Worm (Caenorhabditis elegans) whole organism, L2 larva: Measurements from ENCODE around the gene F33G12.6.

ENCODE experiments used
- elt-3 ChIP-seq: sonication (generic microtip); optimal IDR thresholded peaks from 2 replicates; lab custom pipeline; 2017; ENCODE audit warnings: missing biosample characterization, missing genetic modification characterization
- lin-39 ChIP-seq: fragments of 150-350 bp; optimal IDR thresholded peaks from 2 replicates; lab custom pipeline; 2014; ENCODE audit warnings: missing biosample characterization, missing genetic modification reagents, missing genetic modification characterization
- nhr-6 ChIP-seq: fragments of 150-350 bp; optimal IDR thresholded peaks from 2 replicates; lab custom pipeline; 2014; ENCODE audit warnings: missing biosample characterization, missing genetic modification characterization
- ztf-11 ChIP-seq: sonication (generic microtip); optimal IDR thresholded peaks from 2 replicates; lab custom pipeline; 2017; ENCODE audit warnings: missing biosample characterization, missing genetic modification characterization

DNA sequence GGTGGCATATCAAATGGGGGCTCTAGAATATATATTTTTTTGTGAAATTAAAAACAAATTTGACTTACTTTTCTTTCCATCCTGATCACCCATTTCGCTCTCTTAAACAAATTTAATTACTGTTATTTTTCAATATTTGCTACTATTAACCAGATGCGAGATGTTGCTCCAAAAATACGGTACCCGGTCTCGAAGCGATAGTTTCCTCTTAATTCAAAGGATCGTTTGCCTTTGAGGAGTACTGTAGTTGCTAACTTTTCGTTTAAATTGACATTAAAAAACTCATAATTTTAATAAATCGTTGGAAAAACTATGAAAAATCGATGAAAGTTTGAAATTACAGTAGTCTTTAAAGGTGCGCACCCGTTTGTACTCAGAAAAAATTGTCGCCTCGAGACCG is 33.6 kb downstream of the F33G12.6 start, which contains the start of gene C04G6.4:
- TF ChIP-seq ztf-11 (tag; lab: Kevin White, UChicago) (no peak), lin-39 (tag; lab: Kevin White, UChicago) (no peak), nhr-6 (no peak), elt-3 (tag; lab: Kevin White, UChicago) (no peak)
